Worm (Caenorhabditis elegans) whole organism, young adult: ENCODE results near the gene F41E7.2.

Experiments used
- B0019.2 ChIP-seq: fragments of 200-800 bp; sonication (Bioruptor generic); conservative IDR thresholded peaks from 2 replicates; pipeline ENCODE4 v1.3.6; 2022; ENCODE audit warnings: missing genetic modification reagents, missing genetic modification characterization, missing compliant biosample characterization
- B0035.1 ChIP-seq: sonication (generic microtip); optimal IDR thresholded peaks from 2 replicates; lab custom pipeline; 2016; ENCODE audit warnings: missing genetic modification characterization, mild to moderate bottlenecking, missing compliant biosample characterization, missing genotype, missing genetic modification reagents
- B0261.1 ChIP-seq: sonication (generic microtip); optimal IDR thresholded peaks from 2 replicates; lab custom pipeline; 2016; ENCODE audit warnings: mild to moderate bottlenecking, missing genetic modification characterization, moderate library complexity, missing compliant biosample characterization
- F49E8.2 ChIP-seq: sonication (generic microtip); optimal IDR thresholded peaks from 3 replicates; lab custom pipeline; 2017; ENCODE audit warnings: missing genetic modification characterization, mild to moderate bottlenecking, missing compliant biosample characterization, antibody characterized with exemption, moderate library complexity; ENCODE audit not compliant: insufficient read depth
- T26A5.8 ChIP-seq: sonication (generic microtip); optimal IDR thresholded peaks from 2 replicates; lab custom pipeline; 2016; ENCODE audit warnings: missing genetic modification characterization, missing compliant biosample characterization
- Y56A3A.18 ChIP-seq: fragments of 200-800 bp; sonication (Bioruptor generic); IDR thresholded peaks from 2 replicates; pipeline ENCODE4 v1.3.6; 2022; ENCODE audit warnings: missing genetic modification reagents, missing genetic modification characterization, missing compliant biosample characterization
- akir-1 ChIP-seq: fragments of 200-800 bp; sonication (Bioruptor generic); optimal IDR thresholded peaks from 2 replicates; lab custom pipeline; 2018; ENCODE audit warnings: mild to moderate bottlenecking, missing genetic modification characterization, moderate library complexity, missing compliant biosample characterization
- aptf-2 ChIP-seq: fragments of 200-800 bp; sonication (Bioruptor generic); conservative IDR thresholded peaks from 2 replicates; pipeline ENCODE4 v1.3.6; 2022; ENCODE audit warnings: missing genetic modification reagents, missing genetic modification characterization, missing compliant biosample characterization
- attf-6 ChIP-seq: fragments of 200-800 bp; sonication (Bioruptor generic); IDR thresholded peaks from 2 replicates; pipeline ENCODE4 v1.3.6; 2022; ENCODE audit warnings: missing genetic modification reagents, missing genetic modification characterization, missing compliant biosample characterization
- cebp-1 ChIP-seq, 2 experiments: fragments of 200-800 bp in 1 of 2; sonication (Bioruptor generic) in 1 of 2; sonication (generic microtip) in 1 of 2; IDR thresholded peaks in 1 of 2; optimal IDR thresholded peaks in 1 of 2; 2 replicates each; pipeline versions ENCODE4 v1.3.6 to Lab custom; 2017 to 2022; ENCODE audit warnings: missing compliant biosample characterization in 2 of 2, missing genetic modification characterization in 2 of 2, mild to moderate bottlenecking in 1 of 2, missing genetic modification reagents in 1 of 2, moderate library complexity in 1 of 2
- ceh-58 ChIP-seq: fragments of 200-800 bp; sonication (Bioruptor generic); IDR thresholded peaks from 2 replicates; pipeline ENCODE4 v1.3.6; 2022; ENCODE audit warnings: missing genetic modification characterization, missing compliant biosample characterization
- ceh-91 ChIP-seq: fragments of 200-800 bp; sonication (Bioruptor generic); IDR thresholded peaks from 2 replicates; pipeline ENCODE4 v1.3.6; 2022; ENCODE audit warnings: missing genetic modification reagents, missing genetic modification characterization, missing compliant biosample characterization
- chd-7 ChIP-seq: sonication (generic microtip); optimal IDR thresholded peaks from 2 replicates; lab custom pipeline; 2016; ENCODE audit warnings: mild to moderate bottlenecking, missing genetic modification characterization, moderate library complexity, missing compliant biosample characterization
- efl-1 ChIP-seq: fragments of 150-350 bp; optimal IDR thresholded peaks from 2 replicates; lab custom pipeline; 2014; ENCODE audit warnings: missing biosample characterization, missing genetic modification reagents, missing genetic modification characterization
- gei-17 ChIP-seq: fragments of 200-800 bp; sonication (Bioruptor generic); optimal IDR thresholded peaks from 2 replicates; lab custom pipeline; 2018; ENCODE audit warnings: mild to moderate bottlenecking, missing genetic modification characterization, missing compliant biosample characterization
- hmg-1.2 ChIP-seq: fragments of 200-800 bp; sonication (Bioruptor generic); IDR thresholded peaks from 2 replicates; pipeline ENCODE4 v1.3.6; 2022; ENCODE audit warnings: missing genetic modification reagents, missing genetic modification characterization, missing compliant biosample characterization
- let-526 ChIP-seq: fragments of 200-800 bp; sonication (Bioruptor generic); IDR thresholded peaks from 2 replicates; pipeline ENCODE4 v1.3.6; 2022; ENCODE audit warnings: missing genetic modification reagents, missing genetic modification characterization, missing compliant biosample characterization
- let-607 ChIP-seq, 2 experiments: fragments of 200-800 bp in 1 of 2; sonication (Bioruptor generic) in 1 of 2; sonication (generic microtip) in 1 of 2; optimal IDR thresholded peaks; 2 replicates each; lab custom pipeline; 2016 to 2018; ENCODE audit warnings: mild to moderate bottlenecking in 2 of 2, missing compliant biosample characterization in 2 of 2, missing genetic modification characterization in 2 of 2, moderate library complexity in 2 of 2, missing genotype in 1 of 2
- lin-26 ChIP-seq: fragments of 200-800 bp; sonication (Bioruptor generic); IDR thresholded peaks from 2 replicates; pipeline ENCODE4 v1.3.6; 2022; ENCODE audit warnings: missing genetic modification reagents, missing genetic modification characterization, missing compliant biosample characterization
- lin-35 ChIP-seq, 3 experiments: fragments of 150-350 bp in 2 of 3; sonication (generic microtip) in 1 of 3; optimal IDR thresholded peaks; 2 replicates each; lab custom pipeline; 2014 to 2018; ENCODE audit warnings: missing biosample characterization in 3 of 3, missing genetic modification characterization in 3 of 3, missing genetic modification reagents in 3 of 3
- lsl-1 ChIP-seq: fragments of 200-800 bp; sonication (Bioruptor generic); optimal IDR thresholded peaks from 2 replicates; lab custom pipeline; 2018; ENCODE audit warnings: mild to moderate bottlenecking, missing genetic modification characterization, moderate library complexity, missing compliant biosample characterization
- madf-3 ChIP-seq: fragments of 200-800 bp; sonication (Bioruptor generic); IDR thresholded peaks from 2 replicates; pipeline ENCODE4 v1.3.6; 2022; ENCODE audit warnings: missing genetic modification reagents, missing genetic modification characterization, missing compliant biosample characterization
- madf-6 ChIP-seq: fragments of 200-800 bp; sonication (Bioruptor generic); IDR thresholded peaks from 2 replicates; pipeline ENCODE4 v1.3.6; 2022; ENCODE audit warnings: missing genetic modification reagents, missing genetic modification characterization, missing compliant biosample characterization
- madf-8 ChIP-seq: fragments of 200-800 bp; sonication (Bioruptor generic); conservative IDR thresholded peaks from 2 replicates; pipeline ENCODE4 v1.3.6; 2022; ENCODE audit warnings: missing genetic modification reagents, missing genetic modification characterization, missing compliant biosample characterization
- mcd-1 ChIP-seq: fragments of 200-800 bp; sonication (Bioruptor generic); IDR thresholded peaks from 2 replicates; pipeline ENCODE4 v1.3.6; 2022; ENCODE audit warnings: missing genetic modification reagents, missing genetic modification characterization, missing compliant biosample characterization
- mes-4 ChIP-seq: sonication (generic microtip); optimal IDR thresholded peaks from 2 replicates; lab custom pipeline; 2016; ENCODE audit warnings: missing genotype, missing genetic modification characterization, missing compliant biosample characterization
- nfya-1 ChIP-seq: sonication (generic microtip); optimal IDR thresholded peaks from 2 replicates; lab custom pipeline; 2017; ENCODE audit warnings: antibody characterized with exemption, missing compliant biosample characterization, missing genetic modification characterization, borderline replicate concordance; ENCODE audit not compliant: insufficient read depth
- nfya-2 ChIP-seq: fragments of 200-800 bp; sonication (Bioruptor generic); IDR thresholded peaks from 2 replicates; pipeline ENCODE4 v1.3.6; 2022; ENCODE audit warnings: missing genetic modification reagents, missing genetic modification characterization, missing compliant biosample characterization
- nhr-27 ChIP-seq: fragments of 200-800 bp; sonication (Bioruptor generic); optimal IDR thresholded peaks from 2 replicates; lab custom pipeline; 2018; ENCODE audit warnings: mild to moderate bottlenecking, missing genetic modification characterization, moderate library complexity, missing compliant biosample characterization
- nhr-80 ChIP-seq: sonication (generic microtip); optimal IDR thresholded peaks from 2 replicates; lab custom pipeline; 2016; ENCODE audit warnings: missing genetic modification characterization, missing compliant biosample characterization
- pbrm-1 ChIP-seq: fragments of 200-800 bp; sonication (Bioruptor generic); IDR thresholded peaks from 2 replicates; pipeline ENCODE4 v1.3.6; 2022; ENCODE audit warnings: missing genetic modification reagents, missing genetic modification characterization, missing compliant biosample characterization
- rec-8 ChIP-seq, 2 experiments: sonication (generic microtip); optimal IDR thresholded peaks; 2 replicates each; lab custom pipeline; 2016; ENCODE audit warnings: mild to moderate bottlenecking in 2 of 2, missing genetic modification characterization in 2 of 2, missing genetic modification reagents in 2 of 2, missing genotype in 2 of 2, missing biosample characterization in 1 of 2, missing compliant biosample characterization in 1 of 2, moderate library complexity in 1 of 2
- sdz-38 ChIP-seq: sonication (generic microtip); optimal IDR thresholded peaks from 2 replicates; lab custom pipeline; 2016; ENCODE audit warnings: missing genotype, missing genetic modification characterization, missing compliant biosample characterization
- snpc-1.3 ChIP-seq: sonication (generic microtip); optimal IDR thresholded peaks from 2 replicates; lab custom pipeline; 2017; ENCODE audit warnings: missing genetic modification characterization, mild to moderate bottlenecking, missing compliant biosample characterization, antibody characterized with exemption, moderate library complexity, missing genotype, missing genetic modification reagents; ENCODE audit not compliant: insufficient read depth
- snpc-4 ChIP-seq, 5 experiments: fragments of 150-350 bp in 1 of 5; sonication (generic microtip) in 4 of 5; optimal IDR thresholded peaks; 2 replicates each; lab custom pipeline; 2014 to 2018; ENCODE audit warnings: missing genetic modification characterization in 5 of 5, missing biosample characterization in 3 of 5, antibody characterized with exemption in 2 of 5, mild to moderate bottlenecking in 2 of 5, missing compliant biosample characterization in 2 of 5, missing genotype in 2 of 5, moderate library complexity in 2 of 5, missing genetic modification reagents in 1 of 5
- tbp1 ChIP-seq: fragments of 200-800 bp; sonication (Bioruptor generic); optimal IDR thresholded peaks from 2 replicates; lab custom pipeline; 2018; ENCODE audit warnings: mild to moderate bottlenecking, missing genetic modification characterization, missing compliant biosample characterization
- ztf-25 ChIP-seq: fragments of 200-800 bp; sonication (Bioruptor generic); IDR thresholded peaks from 2 replicates; pipeline ENCODE4 v1.3.6; 2022; ENCODE audit warnings: missing genetic modification reagents, missing genetic modification characterization, missing compliant biosample characterization
- ztf-26 ChIP-seq: sonication (generic microtip); optimal IDR thresholded peaks from 2 replicates; lab custom pipeline; 2017; ENCODE audit warnings: missing genetic modification characterization, missing compliant biosample characterization
- ztf-3 ChIP-seq: fragments of 200-800 bp; sonication (Bioruptor generic); optimal IDR thresholded peaks from 2 replicates; lab custom pipeline; 2018; ENCODE audit warnings: mild to moderate bottlenecking, missing genetic modification characterization, missing compliant biosample characterization
- ztf-6 ChIP-seq: fragments of 200-800 bp; sonication (Bioruptor generic); IDR thresholded peaks from 2 replicates; pipeline ENCODE4 v1.3.6; 2022; ENCODE audit warnings: missing genetic modification reagents, missing genetic modification characterization, missing compliant biosample characterization

The F41E7.2 gene

ce11 chrX:10315905-10316304 is 42.4 kb downstream of the F41E7.2 start, which contains the start of gene F41E7.9 (continued):
- TF ChIP-seq let-526 (no peak), akir-1 (no peak), hmg-1.2 (GFP tag; lab: Robert Waterston, UW) (no peak), snpc-4 (GFP tag; optimal IDR thresholded peaks at IDR 0.05; lab: Kevin White, UChicago) (no peak), snpc-4 (tag; optimal IDR thresholded peaks at IDR 0.05; lab: Kevin White, UChicago) (no peak), snpc-1.3 (tag; lab: Kevin White, UChicago) (no peak), rec-8 (tag; optimal IDR thresholded peaks at IDR 0.05; lab: Kevin White, UChicago) (no peak), nfya-1 (tag; lab: Kevin White, UChicago) (no peak)
- TF ChIP-seq, all 124 proteins: peak for 0

DNA sequence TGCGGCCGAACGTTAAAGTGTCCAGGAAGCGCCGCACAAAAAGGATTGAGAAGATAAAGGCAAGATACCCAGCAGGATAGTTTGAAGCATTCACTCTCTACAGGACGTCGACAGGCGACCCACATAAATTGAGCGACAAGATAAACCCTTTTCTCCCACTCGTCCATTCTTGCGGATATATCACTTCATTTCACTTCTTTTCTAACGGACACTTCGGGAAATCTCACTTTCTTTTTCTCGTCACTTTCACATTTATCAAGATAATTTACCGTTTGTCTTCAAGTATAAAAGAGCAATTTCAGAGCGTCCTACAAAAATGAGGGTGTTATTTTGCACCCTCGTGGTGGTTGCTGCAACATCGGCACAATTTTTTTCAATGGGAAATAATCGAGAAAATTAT is 44.1 kb downstream of the F41E7.2 start, which contains the start of gene R07E3.6:
Gene R07E3.6 (plus strand): TSS at position 158 of the 400 bp plus-strand sequence.
- TF ChIP-seq lin-26 (GFP tag; lab: Robert Waterston, UW) = no peak
- no peak for TF ChIP-seq sdz-38
- TF ChIP-seq nhr-80 (tag; lab: Kevin White, UChicago) = no peak
- no peak for TF ChIP-seq attf-6 (GFP tag; lab: Robert Waterston, UW)
- no peak for TF ChIP-seq madf-8 (GFP tag; lab: Robert Waterston, UW)
- TF ChIP-seq lsl-1 (GFP tag; lab: Kevin White, UChicago) = no peak
- no peak for TF ChIP-seq ztf-3 (GFP tag; lab: Kevin White, UChicago)
- TF ChIP-seq madf-3 (GFP tag; lab: Robert Waterston, UW) = no peak
- TF ChIP-seq lin-35 (GFP tag; optimal IDR thresholded peaks at IDR 0.05; lab: Kevin White, UChicago) = no peak
- TF ChIP-seq snpc-1.3 (tag; lab: Kevin White, UChicago) = no peak
- TF ChIP-seq ztf-25 = no peak
- TF ChIP-seq mes-4 (tag; lab: Kevin White, UChicago) = no peak
- no peak for TF ChIP-seq cebp-1 (GFP tag; IDR thresholded peaks at IDR 0.05; lab: Robert Waterston, UW)
- TF ChIP-seq cebp-1 (tag; optimal IDR thresholded peaks at IDR 0.05; lab: Kevin White, UChicago) = no peak
- no peak for TF ChIP-seq B0035.1
- TF ChIP-seq nhr-27 (tag; lab: Kevin White, UChicago) = no peak
- no peak for TF ChIP-seq aptf-2
- no peak for TF ChIP-seq ztf-26 (tag; lab: Kevin White, UChicago)
- TF ChIP-seq gei-17 (GFP tag; lab: Kevin White, UChicago) = no peak
- TF ChIP-seq, all 124 proteins: peak for 0

ce11 chrX:10318437-10318836 is 44.9 kb downstream of the F41E7.2 start:
- TF ChIP-seq ceh-58 (GFP tag; lab: Robert Waterston, UW) (no peak), B0019.2 (GFP tag; lab: Robert Waterston, UW) (no peak), tbp1 (GFP tag; lab: Kevin White, UChicago) (no peak), B0261.1 (tag; lab: Kevin White, UChicago) (no peak), ztf-6 (GFP tag; lab: Robert Waterston, UW) (no peak), F49E8.2 (tag; lab: Kevin White, UChicago) (no peak), efl-1 (GFP tag; lab: Kevin White, UChicago) (no peak), ztf-3 (GFP tag; lab: Kevin White, UChicago) (no peak), cebp-1 (GFP tag; IDR thresholded peaks at IDR 0.05; lab: Robert Waterston, UW) (no peak), cebp-1 (tag; optimal IDR thresholded peaks at IDR 0.05; lab: Kevin White, UChicago) (no peak)

DNA sequence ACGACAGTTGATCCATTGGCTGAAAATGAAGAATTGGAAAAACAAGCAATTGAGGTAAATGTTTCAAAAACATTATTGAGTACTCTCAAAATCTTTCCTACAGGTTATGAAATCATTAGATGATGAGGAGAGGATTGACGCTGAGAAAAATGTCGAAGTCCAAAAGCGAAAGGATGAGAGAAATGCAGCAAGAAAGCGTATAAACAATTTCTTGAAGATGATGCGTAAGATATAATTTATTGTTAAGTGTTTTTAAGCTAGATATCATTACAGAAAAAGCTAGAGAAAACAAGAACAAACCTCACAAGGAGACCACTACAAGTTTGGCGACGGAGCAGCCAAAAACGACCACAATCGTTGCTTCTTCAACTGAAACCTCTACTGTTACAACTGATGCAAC is 46.2 kb downstream of the F41E7.2 start:
- TF ChIP-seq hmg-1.2 (GFP tag; lab: Robert Waterston, UW) (no peak), cebp-1 (GFP tag; IDR thresholded peaks at IDR 0.05; lab: Robert Waterston, UW) (no peak), cebp-1 (tag; optimal IDR thresholded peaks at IDR 0.05; lab: Kevin White, UChicago) (no peak), lin-26 (GFP tag; lab: Robert Waterston, UW) (no peak), T26A5.8 (tag; lab: Kevin White, UChicago) (no peak), chd-7 (tag; lab: Kevin White, UChicago) (no peak), snpc-4 (GFP tag; optimal IDR thresholded peaks at IDR 0.05; lab: Kevin White, UChicago) (no peak), snpc-4 (tag; optimal IDR thresholded peaks at IDR 0.05; lab: Kevin White, UChicago) (no peak), akir-1 (no peak), mcd-1 (GFP tag; lab: Robert Waterston, UW) (no peak), Y56A3A.18 (no peak), madf-6 (GFP tag; lab: Robert Waterston, UW) (no peak), attf-6 (GFP tag; lab: Robert Waterston, UW) (no peak), let-607 (tag; optimal IDR thresholded peaks at IDR 0.05; lab: Kevin White, UChicago) (no peak), pbrm-1 (GFP tag; lab: Robert Waterston, UW) (no peak), ceh-91 (no peak), nfya-2 (GFP tag; lab: Robert Waterston, UW) (no peak)
